Worm (Caenorhabditis elegans) whole organism, late embryonic: ENCODE measurements around the gene F55G11.2.

ENCODE experiments used
- C08G9.2 ChIP-seq: sonication (generic microtip); optimal IDR thresholded peaks from 2 replicates; lab custom pipeline; 2016; ENCODE audit warnings: mild to moderate bottlenecking, missing genetic modification characterization, moderate library complexity, missing compliant biosample characterization
- F13H6.1 ChIP-seq: sonication (generic microtip); optimal IDR thresholded peaks from 2 replicates; lab custom pipeline; 2016; ENCODE audit warnings: missing genetic modification characterization, missing compliant biosample characterization
- K09A11.1 ChIP-seq: sonication (generic microtip); optimal IDR thresholded peaks from 2 replicates; lab custom pipeline; 2017; ENCODE audit warnings: antibody characterized with exemption, mild to moderate bottlenecking, missing genetic modification characterization, missing compliant biosample characterization; ENCODE audit not compliant: insufficient read depth
- T23F11.4 ChIP-seq: fragments of 200-800 bp; sonication (Bioruptor generic); optimal IDR thresholded peaks from 2 replicates; lab custom pipeline; 2018; ENCODE audit warnings: mild to moderate bottlenecking, missing genetic modification characterization, missing compliant biosample characterization
- ceh-18 ChIP-seq: sonication (generic microtip); optimal IDR thresholded peaks from 2 replicates; lab custom pipeline; 2016; ENCODE audit warnings: missing genetic modification characterization, missing compliant biosample characterization
- ceh-19 ChIP-seq: fragments of 200-800 bp; sonication (Bioruptor generic); optimal IDR thresholded peaks from 2 replicates; lab custom pipeline; 2018; ENCODE audit warnings: mild to moderate bottlenecking, missing genetic modification characterization, missing compliant biosample characterization
- ceh-22 ChIP-seq: sonication (generic microtip); optimal IDR thresholded peaks from 2 replicates; lab custom pipeline; 2017; ENCODE audit warnings: missing biosample characterization, missing genetic modification characterization
- ceh-24 ChIP-seq: sonication (generic microtip); optimal IDR thresholded peaks from 2 replicates; lab custom pipeline; 2016; ENCODE audit warnings: mild to moderate bottlenecking, missing genetic modification characterization, missing compliant biosample characterization
- ceh-30 ChIP-seq: fragments of 150-350 bp; optimal IDR thresholded peaks from 2 replicates; lab custom pipeline; 2014; ENCODE audit warnings: missing biosample characterization, missing genetic modification characterization
- che-1 ChIP-seq: sonication (generic microtip); optimal IDR thresholded peaks from 2 replicates; lab custom pipeline; 2016; ENCODE audit warnings: mild to moderate bottlenecking, missing genetic modification characterization, missing compliant biosample characterization
- elt-2 ChIP-seq: sonication (generic microtip); optimal IDR thresholded peaks from 2 replicates; lab custom pipeline; 2016; ENCODE audit warnings: missing genetic modification reagents, missing genetic modification characterization, missing compliant biosample characterization
- elt-4 ChIP-seq: sonication (generic microtip); optimal IDR thresholded peaks from 2 replicates; lab custom pipeline; 2016; ENCODE audit warnings: missing genetic modification characterization, missing compliant biosample characterization
- gmeb-2 ChIP-seq: sonication (generic microtip); optimal IDR thresholded peaks from 2 replicates; lab custom pipeline; 2016; ENCODE audit warnings: missing genetic modification characterization, inconsistent platforms, missing compliant biosample characterization
- hlh-13 ChIP-seq: fragments of 200-800 bp; sonication (Bioruptor generic); optimal IDR thresholded peaks from 2 replicates; lab custom pipeline; 2018; ENCODE audit warnings: mild to moderate bottlenecking, missing genetic modification characterization, missing compliant biosample characterization
- hlh-15 ChIP-seq: sonication (generic microtip); optimal IDR thresholded peaks from 2 replicates; lab custom pipeline; 2016; ENCODE audit warnings: missing genetic modification characterization, missing compliant biosample characterization
- nfya-1 ChIP-seq: sonication (generic microtip); optimal IDR thresholded peaks from 2 replicates; lab custom pipeline; 2017; ENCODE audit warnings: missing genetic modification characterization, mild to moderate bottlenecking, missing compliant biosample characterization, antibody characterized with exemption, moderate library complexity
- pat-9 ChIP-seq: fragments of 200-800 bp; sonication (Bioruptor generic); optimal IDR thresholded peaks from 2 replicates; lab custom pipeline; 2018; ENCODE audit warnings: mild to moderate bottlenecking, missing genetic modification characterization, moderate library complexity, missing compliant biosample characterization
- pax-1 ChIP-seq: fragments of 150-350 bp; optimal IDR thresholded peaks from 2 replicates; lab custom pipeline; 2014; ENCODE audit warnings: missing biosample characterization, missing genetic modification characterization
- pha-2 ChIP-seq: sonication (generic microtip); optimal IDR thresholded peaks from 2 replicates; lab custom pipeline; 2017; ENCODE audit warnings: mild to moderate bottlenecking, missing genetic modification characterization, missing compliant biosample characterization
- pros-1 ChIP-seq: fragments of 150-350 bp; optimal IDR thresholded peaks from 2 replicates; lab custom pipeline; 2014; ENCODE audit warnings: missing biosample characterization, missing genetic modification reagents, missing genetic modification characterization
- ref-2 ChIP-seq: sonication (generic microtip); optimal IDR thresholded peaks from 2 replicates; lab custom pipeline; 2016; ENCODE audit warnings: missing genetic modification characterization, missing compliant biosample characterization
- rnt-1 ChIP-seq: sonication (generic microtip); optimal IDR thresholded peaks from 2 replicates; lab custom pipeline; 2016; ENCODE audit warnings: missing genetic modification characterization, missing compliant biosample characterization
- sdc-2 ChIP-seq: sonication (generic microtip); optimal IDR thresholded peaks from 2 replicates; lab custom pipeline; 2016; ENCODE audit warnings: missing genotype, missing genetic modification characterization, missing compliant biosample characterization
- sox-2 ChIP-seq: fragments of 200-800 bp; sonication (Bioruptor generic); IDR thresholded peaks from 2 replicates; pipeline ENCODE4 v1.3.6; 2022; ENCODE audit warnings: missing genetic modification reagents, missing genetic modification characterization, missing compliant biosample characterization
- sox-4 ChIP-seq: sonication (generic microtip); optimal IDR thresholded peaks from 2 replicates; lab custom pipeline; 2017; ENCODE audit warnings: mild to moderate bottlenecking, missing genetic modification characterization, inconsistent platforms, missing compliant biosample characterization
- syd-9 ChIP-seq: sonication (generic microtip); optimal IDR thresholded peaks from 2 replicates; lab custom pipeline; 2016; ENCODE audit warnings: mild to moderate bottlenecking, missing genetic modification characterization, moderate library complexity, missing compliant biosample characterization
- tbx-7 ChIP-seq: sonication (generic microtip); optimal IDR thresholded peaks from 2 replicates; lab custom pipeline; 2016; ENCODE audit warnings: missing genotype, missing genetic modification characterization, missing compliant biosample characterization
- ttx-3 ChIP-seq: sonication (generic microtip); optimal IDR thresholded peaks from 2 replicates; lab custom pipeline; 2016; ENCODE audit warnings: missing genetic modification reagents, missing genetic modification characterization, missing compliant biosample characterization
- unc-42 ChIP-seq: sonication (generic microtip); optimal IDR thresholded peaks from 2 replicates; lab custom pipeline; 2016; ENCODE audit warnings: missing genotype, missing genetic modification characterization, missing compliant biosample characterization
- unc-86 ChIP-seq: sonication (generic microtip); optimal IDR thresholded peaks from 2 replicates; lab custom pipeline; 2016; ENCODE audit warnings: missing genetic modification characterization, missing compliant biosample characterization
- ztf-16 ChIP-seq: sonication (generic microtip); optimal IDR thresholded peaks from 2 replicates; lab custom pipeline; 2017; ENCODE audit warnings: missing genetic modification characterization, missing compliant biosample characterization

F55G11.2 gene

DNA sequence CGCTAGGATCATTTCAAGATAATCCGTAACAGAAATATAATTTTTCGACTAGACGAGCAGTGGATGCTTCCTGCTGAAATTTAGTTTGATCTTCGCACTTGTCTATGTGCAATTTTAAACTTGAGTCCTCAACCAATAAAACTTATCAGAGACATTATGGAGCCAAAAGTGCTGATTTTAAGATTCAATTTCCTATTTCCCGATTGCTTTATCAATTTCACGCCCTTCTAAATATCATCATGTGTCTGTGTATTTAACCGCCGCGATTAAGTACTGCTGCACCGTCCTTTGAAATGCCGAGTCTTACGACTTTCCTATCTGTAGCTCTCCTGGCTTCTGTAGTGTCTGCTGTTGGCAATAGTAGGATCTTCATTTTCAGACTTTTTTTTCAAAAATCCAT is 48.1 kb downstream of the F55G11.2 start, which contains the start of gene C32H11.4:
TSS of gene C32H11.4 (plus strand) at position 238 of the 400 bp plus-strand sequence.
- TF ChIP-seq rnt-1 (tag; lab: Kevin White, UChicago) (no peak), ceh-30 (tag; lab: Kevin White, UChicago) (no peak), C08G9.2 (tag; lab: Kevin White, UChicago) (no peak), ceh-22 (no peak), nfya-1 (tag; lab: Kevin White, UChicago) (no peak), gmeb-2 (tag; lab: Kevin White, UChicago) (no peak), sox-2 (GFP tag; lab: Robert Waterston, UW) (no peak), syd-9 (tag; lab: Kevin White, UChicago) (no peak), sox-4 (no peak), K09A11.1 (tag; lab: Kevin White, UChicago) (no peak), pax-1 (tag; lab: Kevin White, UChicago) (no peak), T23F11.4 (no peak), ceh-19 (GFP tag; lab: Kevin White, UChicago) (no peak), pros-1 (tag; lab: Kevin White, UChicago) (no peak), tbx-7 (tag; lab: Kevin White, UChicago) (no peak), ceh-24 (tag; lab: Kevin White, UChicago) (no peak), unc-86 (tag; lab: Kevin White, UChicago) (no peak), hlh-13 (GFP tag; lab: Kevin White, UChicago) (no peak), che-1 (tag; lab: Kevin White, UChicago) (no peak)
- TF ChIP-seq, all 69 proteins: peak for 0

DNA sequence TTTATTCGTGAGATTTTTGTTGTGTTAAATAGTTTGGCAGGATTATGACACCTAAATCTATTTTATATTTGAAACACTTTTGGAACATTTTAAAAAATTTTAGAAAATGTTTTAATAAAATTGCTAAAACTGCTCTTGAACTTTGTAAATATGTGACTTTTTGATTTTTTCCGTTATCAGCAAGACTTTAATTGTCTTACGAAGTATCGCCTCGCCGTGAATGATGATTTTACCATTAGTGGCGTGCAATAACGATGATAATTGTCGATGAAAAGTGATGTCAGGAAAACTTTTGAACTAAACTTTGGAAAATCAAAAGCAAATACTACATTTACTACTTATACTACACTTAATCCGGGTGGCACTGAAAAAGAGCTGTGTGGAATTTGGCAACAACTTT is 48.5 kb downstream of the F55G11.2 start:
- TF ChIP-seq elt-4 (tag; lab: Kevin White, UChicago): no peak
- no peak for TF ChIP-seq pat-9 (tag; lab: Kevin White, UChicago)
- TF ChIP-seq F13H6.1: no peak
- TF ChIP-seq ztf-16 (tag; lab: Kevin White, UChicago): no peak
- TF ChIP-seq ttx-3 (tag; lab: Kevin White, UChicago): no peak
- no peak for TF ChIP-seq C08G9.2 (tag; lab: Kevin White, UChicago)
- no peak for TF ChIP-seq nfya-1 (tag; lab: Kevin White, UChicago)
- TF ChIP-seq rnt-1 (tag; lab: Kevin White, UChicago): no peak
- TF ChIP-seq ceh-18 (tag; lab: Kevin White, UChicago): no peak
- TF ChIP-seq pros-1 (tag; lab: Kevin White, UChicago): no peak
- TF ChIP-seq pha-2 (tag; lab: Kevin White, UChicago): no peak
- TF ChIP-seq ref-2 (tag; lab: Kevin White, UChicago): no peak
- no peak for TF ChIP-seq elt-2 (tag; lab: Kevin White, UChicago)
- no peak for TF ChIP-seq unc-42 (tag; lab: Kevin White, UChicago)

DNA sequence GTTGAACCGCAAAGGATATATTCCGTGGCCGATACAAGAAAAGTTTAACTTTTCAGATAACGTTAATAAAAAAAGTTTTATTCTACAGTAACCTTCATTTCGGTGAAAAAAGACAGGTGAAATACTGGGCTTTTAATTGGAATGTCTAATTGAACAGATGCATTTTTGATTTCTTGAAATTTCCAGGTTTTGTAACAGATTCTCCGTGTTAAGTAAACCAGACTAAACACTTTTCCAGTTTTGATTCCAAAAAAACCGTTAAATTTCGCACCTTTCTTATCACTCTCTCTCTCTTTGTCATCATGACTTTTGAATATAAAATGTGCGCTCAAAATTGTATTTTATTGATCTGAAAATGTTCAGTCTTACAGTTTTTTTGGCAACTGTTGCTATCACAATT is 50.8 kb downstream of the F55G11.2 start, which contains the start of gene C32H11.3:
TSS of gene C32H11.3 (plus strand) at position 301 of the 400 bp plus-strand sequence.
- TF ChIP-seq ceh-22 (no peak), tbx-7 (tag; lab: Kevin White, UChicago) (no peak), sdc-2 (no peak), pha-2 (tag; lab: Kevin White, UChicago) (no peak), hlh-15 (no peak), ref-2 (tag; lab: Kevin White, UChicago) (no peak)
